Worm (Caenorhabditis elegans) whole organism, L4 larva: ENCODE results near the gene dop-5.

Experiments
- D1046.2 ChIP-seq: fragments of 200-800 bp; sonication (Bioruptor generic); IDR thresholded peaks from 2 replicates; pipeline ENCODE4 v1.3.6; 2022; ENCODE audit warnings: missing genetic modification characterization, missing compliant biosample characterization
- F10B5.3 ChIP-seq: sonication (generic microtip); optimal IDR thresholded peaks from 2 replicates; lab custom pipeline; 2016; ENCODE audit warnings: mild to moderate bottlenecking, missing genetic modification characterization, missing compliant biosample characterization
- F37D6.2 ChIP-seq: sonication (generic microtip); optimal IDR thresholded peaks from 2 replicates; lab custom pipeline; 2016; ENCODE audit warnings: mild to moderate bottlenecking, missing genetic modification characterization, missing compliant biosample characterization
- F44E2.7 ChIP-seq: fragments of 200-800 bp; sonication (Bioruptor generic); IDR thresholded peaks from 2 replicates; pipeline ENCODE4 v2.1.2; 2022; ENCODE audit warnings: missing genetic modification characterization, missing compliant biosample characterization
- F49E8.2 ChIP-seq: sonication (generic microtip); optimal IDR thresholded peaks from 2 replicates; lab custom pipeline; 2016; ENCODE audit warnings: missing compliant biosample characterization, mild to moderate bottlenecking, missing genetic modification characterization, borderline replicate concordance
- T26A8.4 ChIP-seq: fragments of 200-800 bp; sonication (Bioruptor generic); IDR thresholded peaks from 2 replicates; pipeline ENCODE4 v1.3.6; 2022; ENCODE audit warnings: missing genetic modification characterization, missing compliant biosample characterization
- Y105C5A.15 ChIP-seq: fragments of 200-800 bp; sonication (Bioruptor generic); IDR thresholded peaks from 2 replicates; pipeline ENCODE4 v1.3.6; 2022; ENCODE audit warnings: missing genetic modification characterization, missing compliant biosample characterization
- ZK546.5 ChIP-seq, 2 experiments: sonication (generic microtip); optimal IDR thresholded peaks; 2 replicates each; lab custom pipeline; 2017; ENCODE audit warnings: missing biosample characterization in 2 of 2, missing genetic modification characterization in 2 of 2
- arid-1 ChIP-seq: fragments of 200-800 bp; sonication (Bioruptor generic); conservative IDR thresholded peaks from 2 replicates; pipeline ENCODE4 v1.3.6; 2022; ENCODE audit warnings: missing genetic modification reagents, missing genetic modification characterization, missing compliant biosample characterization
- attf-4 ChIP-seq: sonication (generic microtip); optimal IDR thresholded peaks from 3 replicates; lab custom pipeline; 2017; ENCODE audit warnings: missing biosample characterization, missing genetic modification characterization
- ceh-32 ChIP-seq: sonication (generic microtip); optimal IDR thresholded peaks from 2 replicates; lab custom pipeline; 2016; ENCODE audit warnings: mild to moderate bottlenecking, missing genetic modification characterization, missing compliant biosample characterization; ENCODE audit not compliant: poor library complexity
- ceh-44 ChIP-seq: fragments of 200-800 bp; sonication (Bioruptor generic); IDR thresholded peaks from 2 replicates; pipeline ENCODE4 v1.3.6; 2022; ENCODE audit warnings: missing genetic modification reagents, missing genetic modification characterization, missing compliant biosample characterization
- ceh-82 ChIP-seq: sonication (generic microtip); optimal IDR thresholded peaks from 2 replicates; lab custom pipeline; 2017; ENCODE audit warnings: missing biosample characterization, missing genetic modification characterization
- ces-1 ChIP-seq: fragments of 150-350 bp; sonication (generic microtip); optimal IDR thresholded peaks from 4 replicates; lab custom pipeline; 2014; ENCODE audit warnings: missing biosample characterization, missing genetic modification reagents, missing genetic modification characterization
- dmd-6 ChIP-seq: fragments of 200-800 bp; sonication (Bioruptor generic); IDR thresholded peaks from 2 replicates; pipeline ENCODE4 v1.3.6; 2022; ENCODE audit warnings: missing genetic modification reagents, missing genetic modification characterization, missing compliant biosample characterization
- dmd-9 ChIP-seq: fragments of 200-800 bp; sonication (Bioruptor generic); IDR thresholded peaks from 2 replicates; pipeline ENCODE4 v1.3.6; 2022; ENCODE audit warnings: missing genetic modification reagents, missing genetic modification characterization, missing compliant biosample characterization
- dve-1 ChIP-seq: sonication (generic microtip); optimal IDR thresholded peaks from 2 replicates; lab custom pipeline; 2017; ENCODE audit warnings: antibody characterized with exemption, mild to moderate bottlenecking, missing genetic modification characterization, missing compliant biosample characterization; ENCODE audit not compliant: insufficient read depth
- egl-27 ChIP-seq: sonication (generic microtip); optimal IDR thresholded peaks from 3 replicates; lab custom pipeline; 2017; ENCODE audit warnings: missing biosample characterization, missing genetic modification reagents, missing genetic modification characterization
- fkh-10 ChIP-seq: fragments of 150-350 bp; optimal IDR thresholded peaks from 2 replicates; lab custom pipeline; 2014; ENCODE audit warnings: missing biosample characterization, missing genetic modification reagents, missing genetic modification characterization
- fos-1 ChIP-seq: fragments of 150-350 bp; optimal IDR thresholded peaks from 2 replicates; lab custom pipeline; 2014; ENCODE audit warnings: missing biosample characterization, missing genetic modification characterization
- gei-8 ChIP-seq: fragments of 200-800 bp; sonication (Bioruptor generic); optimal IDR thresholded peaks from 2 replicates; lab custom pipeline; 2018; ENCODE audit warnings: mild to moderate bottlenecking, missing genetic modification characterization, missing compliant biosample characterization
- hif-1 ChIP-seq, 2 experiments: sonication (generic microtip); optimal IDR thresholded peaks; 2 replicates each; lab custom pipeline; 2016 to 2017; ENCODE audit warnings: missing compliant biosample characterization in 2 of 2, missing genetic modification characterization in 2 of 2, missing genetic modification reagents in 2 of 2, missing genotype in 2 of 2, mild to moderate bottlenecking in 1 of 2
- hlh-11 ChIP-seq: fragments of 200-800 bp; sonication (Bioruptor generic); optimal IDR thresholded peaks from 2 replicates; lab custom pipeline; 2018; ENCODE audit warnings: mild to moderate bottlenecking, missing genetic modification characterization, missing compliant biosample characterization
- lim-7 ChIP-seq: fragments of 200-800 bp; sonication (Bioruptor generic); IDR thresholded peaks from 2 replicates; pipeline ENCODE4 v1.3.6; 2022; ENCODE audit warnings: missing genetic modification characterization, missing compliant biosample characterization
- lin-15B ChIP-seq: fragments of 150-350 bp; sonication (generic microtip); optimal IDR thresholded peaks from 3 replicates; lab custom pipeline; 2014; ENCODE audit warnings: missing biosample characterization, missing genetic modification characterization
- lin-38 ChIP-seq: fragments of 200-800 bp; sonication (Bioruptor generic); IDR thresholded peaks from 2 replicates; pipeline ENCODE4 v1.3.6; 2022; ENCODE audit warnings: missing genetic modification reagents, missing genetic modification characterization, missing compliant biosample characterization
- madf-5 ChIP-seq, 2 experiments: fragments of 200-800 bp; sonication (Bioruptor generic); IDR thresholded peaks; 2 replicates each; pipeline ENCODE4 v1.3.6; 2022; ENCODE audit warnings: missing compliant biosample characterization in 2 of 2, missing genetic modification characterization in 2 of 2
- mdt-29 ChIP-seq: fragments of 200-800 bp; sonication (Bioruptor generic); IDR thresholded peaks from 2 replicates; pipeline ENCODE4 v1.3.6; 2022; ENCODE audit warnings: missing genetic modification reagents, missing genetic modification characterization, missing compliant biosample characterization
- nhr-10 ChIP-seq: fragments of 150-350 bp; optimal IDR thresholded peaks from 2 replicates; lab custom pipeline; 2014; ENCODE audit warnings: missing biosample characterization, missing genetic modification characterization
- nhr-28 ChIP-seq: fragments of 150-350 bp; optimal IDR thresholded peaks from 2 replicates; lab custom pipeline; 2014; ENCODE audit warnings: missing biosample characterization, missing genetic modification characterization
- nhr-41 ChIP-seq: fragments of 200-800 bp; sonication (Bioruptor generic); IDR thresholded peaks from 2 replicates; pipeline ENCODE4 v1.3.6; 2022; ENCODE audit warnings: missing genetic modification reagents, missing genetic modification characterization, missing compliant biosample characterization
- nhr-48 ChIP-seq: sonication (generic microtip); optimal IDR thresholded peaks from 2 replicates; lab custom pipeline; 2016; ENCODE audit warnings: mild to moderate bottlenecking, missing genetic modification characterization, missing compliant biosample characterization
- php-3 ChIP-seq: fragments of 200-800 bp; sonication (Bioruptor generic); IDR thresholded peaks from 2 replicates; pipeline ENCODE4 v1.3.6; 2022; ENCODE audit warnings: missing genetic modification reagents, missing genetic modification characterization, missing compliant biosample characterization
- pqm-1 ChIP-seq: sonication (generic microtip); optimal IDR thresholded peaks from 2 replicates; lab custom pipeline; 2017; ENCODE audit warnings: missing biosample characterization, missing genetic modification characterization
- saeg-2 ChIP-seq: fragments of 200-800 bp; sonication (Bioruptor generic); IDR thresholded peaks from 2 replicates; pipeline ENCODE4 v1.3.6; 2022; ENCODE audit warnings: missing genetic modification reagents, missing genetic modification characterization, missing compliant biosample characterization
- sdz-12 ChIP-seq: fragments of 200-800 bp; sonication (Bioruptor generic); optimal IDR thresholded peaks from 2 replicates; lab custom pipeline; 2018; ENCODE audit warnings: mild to moderate bottlenecking, missing genetic modification characterization, missing compliant biosample characterization
- set-16 ChIP-seq: fragments of 200-800 bp; sonication (Bioruptor generic); IDR thresholded peaks from 2 replicates; pipeline ENCODE4 v1.3.6; 2022; ENCODE audit warnings: missing genetic modification reagents, missing genetic modification characterization, missing compliant biosample characterization
- skn-1 ChIP-seq: fragments of 150-350 bp; optimal IDR thresholded peaks from 2 replicates; lab custom pipeline; 2014; ENCODE audit warnings: missing biosample characterization, missing genetic modification characterization
- snpc-1.2 ChIP-seq: fragments of 200-800 bp; sonication (Bioruptor generic); IDR thresholded peaks from 2 replicates; pipeline ENCODE4 v1.3.6; 2022; ENCODE audit warnings: missing genetic modification reagents, missing genetic modification characterization, missing compliant biosample characterization
- tag-97 ChIP-seq: fragments of 200-800 bp; sonication (Bioruptor generic); IDR thresholded peaks from 2 replicates; pipeline ENCODE4 v1.3.6; 2022; ENCODE audit warnings: missing genetic modification characterization, missing compliant biosample characterization
- tra-1 ChIP-seq: fragments of 200-800 bp; sonication (Bioruptor generic); IDR thresholded peaks from 2 replicates; pipeline ENCODE4 v1.3.6; 2022; ENCODE audit warnings: missing genetic modification reagents, missing genetic modification characterization, missing compliant biosample characterization
- vab-7 ChIP-seq: fragments of 200-800 bp; sonication (Bioruptor generic); IDR thresholded peaks from 2 replicates; pipeline ENCODE4 v1.3.6; 2022; ENCODE audit warnings: missing genetic modification reagents, missing genetic modification characterization, missing compliant biosample characterization
- zag-1 ChIP-seq: fragments of 150-350 bp; optimal IDR thresholded peaks from 2 replicates; lab custom pipeline; 2014; ENCODE audit warnings: missing biosample characterization, missing genetic modification characterization
- zip-11 ChIP-seq: fragments of 200-800 bp; sonication (Bioruptor generic); IDR thresholded peaks from 2 replicates; pipeline ENCODE4 v1.3.6; 2022; ENCODE audit warnings: missing genetic modification characterization, missing compliant biosample characterization
- ztf-11 ChIP-seq: fragments of 150-350 bp; optimal IDR thresholded peaks from 2 replicates; lab custom pipeline; 2014; ENCODE audit warnings: missing biosample characterization, missing genetic modification characterization
- ztf-7 ChIP-seq: fragments of 150-350 bp; optimal IDR thresholded peaks from 2 replicates; lab custom pipeline; 2014; ENCODE audit warnings: missing biosample characterization, missing genetic modification characterization

Gene dop-5

ce11 chrV:11331811-11332210 is 34.2 kb downstream of the dop-5 start (continued):
- TF ChIP-seq D1046.2 (GFP tag; lab: Robert Waterston, UW), result 0 out of 2 replicates have a peak, but pooled peaks have one; percentile 41
- TF ChIP-seq dmd-9, result 0 out of 2 replicates have a peak, but pooled peaks have one; percentile 33
- TF ChIP-seq arid-1 (GFP tag; lab: Robert Waterston, UW), result peak; percentile 85
- TF ChIP-seq madf-5 (GFP tag; IDR thresholded peaks at IDR 0.05; lab: Robert Waterston, UW), result peak in 1 of 2 experiments; percentile 89; a peak in 1 of 4 replicates
- TF ChIP-seq Y105C5A.15, result peak; percentile 57; the same call in 1 of the 2 replicates
- 0 out of 2 replicates have a peak, but pooled peaks have one; percentile 21 for TF ChIP-seq T26A8.4 (GFP tag; lab: Robert Waterston, UW)
- TF ChIP-seq vab-7, result peak; percentile 82
- peak; percentile 33; the same call in 1 of the 2 replicates for TF ChIP-seq F44E2.7 (GFP tag; lab: Robert Waterston, UW)
- TF ChIP-seq lim-7 (GFP tag; lab: Robert Waterston, UW), result peak; percentile 88
- TF ChIP-seq dmd-6 (GFP tag; lab: Robert Waterston, UW), result peak; percentile 51
- TF ChIP-seq tra-1 (GFP tag; lab: Robert Waterston, UW), result 0 out of 2 replicates have a peak, but pooled peaks have one; percentile 17
- TF ChIP-seq, all 104 proteins: peak for 22; not testable (repeated sequence) for 82

ce11 chrV:11329100-11329499 is 36.9 kb downstream of the dop-5 start, which contains the start of gene F47G9.6:
Gene F47G9.6, plus strand, starts transcription at chrV:11329400.
- TF ChIP-seq nhr-10 (no peak), hif-1 (tag; optimal IDR thresholded peaks at IDR 0.05; lab: Kevin White, UChicago) (no peak), nhr-28 (tag; lab: Kevin White, UChicago) (no peak), mdt-29 (GFP tag; lab: Robert Waterston, UW) (no peak), F49E8.2 (tag; lab: Kevin White, UChicago) (no peak), skn-1 (no peak), egl-27 (no peak), snpc-1.2 (GFP tag; lab: Robert Waterston, UW) (no peak), F10B5.3 (tag; lab: Kevin White, UChicago) (no peak), zag-1 (tag; lab: Kevin White, UChicago) (no peak), zip-11 (GFP tag; lab: Robert Waterston, UW) (no peak), ztf-7 (tag; lab: Kevin White, UChicago) (no peak), fos-1 (tag; lab: Kevin White, UChicago) (no peak), dve-1 (no peak), php-3 (GFP tag; lab: Robert Waterston, UW) (no peak), F37D6.2 (tag; lab: Kevin White, UChicago) (no peak), attf-4 (no peak), madf-5 (GFP tag; IDR thresholded peaks at IDR 0.05; lab: Robert Waterston, UW) (no peak), sdz-12 (no peak), dmd-6 (GFP tag; lab: Robert Waterston, UW) (no peak)

- TF ChIP-seq lin-38 (peak; percentile 88), ceh-44 (GFP tag; lab: Robert Waterston, UW) (peak; percentile 65; the same call in 1 of the 2 replicates), D1046.2 (GFP tag; lab: Robert Waterston, UW) (0 out of 2 replicates have a peak, but pooled peaks have one; percentile 42)
Observed at ce11 chrV:11328613-11329012, 37.4 kb downstream of the dop-5 start.

ce11 chrV:11326914-11327367 is 39.1 kb downstream of the dop-5 start, which contains the start of gene tmed-10:
Gene tmed-10, minus strand, starts transcription at chrV:11326964.
- TF ChIP-seq tag-97 (GFP tag; lab: Robert Waterston, UW) (no peak), ces-1 (GFP tag; lab: Kevin White, UChicago) (no peak), saeg-2 (GFP tag; lab: Robert Waterston, UW) (no peak), ceh-32 (tag; lab: Kevin White, UChicago) (no peak), nhr-48 (tag; lab: Kevin White, UChicago) (no peak), hlh-11 (tag; lab: Kevin White, UChicago) (peak; percentile 64), gei-8 (no peak), ZK546.5 (tag; optimal IDR thresholded peaks at IDR 0.05; lab: Kevin White, UChicago) (no peak), nhr-41 (GFP tag; lab: Robert Waterston, UW) (no peak), lin-15B (tag; lab: Kevin White, UChicago) (no peak), T26A8.4 (GFP tag; lab: Robert Waterston, UW) (peak; percentile 65; the same call in 1 of the 2 replicates), pqm-1 (no peak), arid-1 (GFP tag; lab: Robert Waterston, UW) (no peak), ztf-11 (tag; lab: Kevin White, UChicago) (no peak), fkh-10 (GFP tag; lab: Kevin White, UChicago) (no peak), dmd-9 (0 out of 2 replicates have a peak, but pooled peaks have one; percentile 10), F49E8.2 (tag; lab: Kevin White, UChicago) (no peak), F37D6.2 (tag; lab: Kevin White, UChicago) (no peak), set-16 (GFP tag; lab: Robert Waterston, UW) (no peak), ceh-82 (tag; lab: Kevin White, UChicago) (no peak)
